Fruit fly (Drosophila melanogaster): Measurements from ENCODE around the gene Ipp.
A peak's percentile ranks its signal among the peaks of the same experiment; 100 is the strongest.

Gene Ipp

DNA sequence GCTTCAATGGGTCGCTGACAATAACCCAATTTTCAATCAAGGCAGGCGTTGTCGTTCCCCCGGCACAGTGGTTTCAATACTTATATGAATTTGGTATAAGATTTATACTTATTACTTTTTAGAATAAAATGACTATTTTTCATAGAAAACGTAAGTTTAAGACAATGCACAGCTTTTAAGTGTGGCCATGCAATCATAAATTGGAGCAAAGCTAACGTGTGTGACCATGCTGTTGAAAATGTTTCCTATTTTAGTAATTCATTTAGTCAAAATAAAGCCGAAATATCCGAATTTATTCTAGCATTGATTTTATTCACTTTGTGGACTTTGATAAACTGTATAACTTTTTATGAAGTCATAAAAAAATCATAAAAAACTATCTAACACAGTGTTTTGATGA is 28.1 kb downstream of the Ipp start (continued):
- TF ChIP-seq Ets65A (GFP tag) (no peak), Dp (GFP tag; optimal IDR thresholded peaks at IDR 0.05) (no peak), CG11085 (GFP tag; IDR thresholded peaks at IDR 0.05) (no peak), gsb (GFP tag; IDR thresholded peaks at IDR 0.05) (no peak), zf30C (GFP tag; optimal IDR thresholded peaks at IDR 0.05) (no peak), klu (GFP tag; IDR thresholded peaks at IDR 0.05) (no peak), knrl (GFP tag; IDR thresholded peaks at IDR 0.05; ENCODE audit: partially characterized antibody) (no peak), CG9437 (GFP tag; optimal IDR thresholded peaks at IDR 0.05) (peak; percentile 13), bowl (GFP tag; IDR thresholded peaks at IDR 0.05) (no peak), zfh2 (GFP tag; optimal IDR thresholded peaks at IDR 0.05) (no peak), ato (GFP tag; IDR thresholded peaks at IDR 0.05; ENCODE audit: partially characterized antibody) (no peak), tap (tag; optimal IDR thresholded peaks at IDR 0.05) (peak; percentile 11), Atf6 (GFP tag; IDR thresholded peaks at IDR 0.05) (no peak), Myb (GFP tag; optimal IDR thresholded peaks at IDR 0.05) (no peak), CHES-1-like (GFP tag; optimal IDR thresholded peaks at IDR 0.05) (no peak), CG6683 (GFP tag; optimal IDR thresholded peaks at IDR 0.05) (no peak), maf-S (GFP tag; optimal IDR thresholded peaks at IDR 0.05) (no peak), CG2889 (GFP tag; IDR thresholded peaks at IDR 0.05) (no peak), MBD-R2 (GFP tag; IDR thresholded peaks at IDR 0.05) (no peak), vnd (GFP tag; IDR thresholded peaks at IDR 0.05; ENCODE audit: partially characterized antibody) (no peak), Asciz (GFP tag; optimal IDR thresholded peaks at IDR 0.05) (peak; percentile 8), CG15269 (tag; optimal IDR thresholded peaks at IDR 0.05) (peak; percentile 1), stwl (tag; optimal IDR thresholded peaks at IDR 0.05) (peak; percentile 51), CG2875 (GFP tag; optimal IDR thresholded peaks at IDR 0.05) (no peak), CG11504 (tag; optimal IDR thresholded peaks at IDR 0.05) (peak; percentile 60), CG14965 (GFP tag; optimal IDR thresholded peaks at IDR 0.05; ENCODE audit: borderline replicate concordance) (no peak), HLH4C (GFP tag; IDR thresholded peaks at IDR 0.05; ENCODE audit: partially characterized antibody) (no peak), MESR4 (GFP tag; optimal IDR thresholded peaks at IDR 0.05) (no peak), CG6272 (GFP tag; IDR thresholded peaks at IDR 0.05) (no peak), br (optimal IDR thresholded peaks at IDR 0.05) (no peak), ind (GFP tag; optimal IDR thresholded peaks at IDR 0.05) (no peak), dmrt11E (tag; optimal IDR thresholded peaks at IDR 0.05) (no peak), CG17568 (GFP tag; optimal IDR thresholded peaks at IDR 0.05) (peak; percentile 0), Adf1 (GFP tag; IDR thresholded peaks at IDR 0.05) (no peak), nerfin-1 (tag; optimal IDR thresholded peaks at IDR 0.05) (no peak), Taf1 (GFP tag; IDR thresholded peaks at IDR 0.05) (no peak), Ptx1 (GFP tag; IDR thresholded peaks at IDR 0.05) (peak; percentile 30; the same call in 1 of the 2 replicates), TFAM (GFP tag; optimal IDR thresholded peaks at IDR 0.05) (no peak), BtbVII (GFP tag; optimal IDR thresholded peaks at IDR 0.05) (peak; percentile 7), CG7963 (GFP tag; IDR thresholded peaks at IDR 0.05; ENCODE audit: partially characterized antibody) (no peak), ham (GFP tag; IDR thresholded peaks at IDR 0.05) (no peak), Lhr (GFP tag; optimal IDR thresholded peaks at IDR 0.05) (no peak), Doc2 (GFP tag; IDR thresholded peaks at IDR 0.05) (no peak), CG17829 (tag; optimal IDR thresholded peaks at IDR 0.05) (no peak), fd64A (GFP tag; optimal IDR thresholded peaks at IDR 0.05) (no peak), abd-A (tag; optimal IDR thresholded peaks at IDR 0.05) (no peak), CG31441 (GFP tag; IDR thresholded peaks at IDR 0.05) (peak; percentile 26; the same call in 1 of the 2 replicates), slou (GFP tag; optimal IDR thresholded peaks at IDR 0.05) (no peak), NFAT (GFP tag; IDR thresholded peaks at IDR 0.05) (no peak), Lim3 (GFP tag; IDR thresholded peaks at IDR 0.05) (no peak), Fer2 (tag; optimal IDR thresholded peaks at IDR 0.05) (no peak), bsh (GFP tag; optimal IDR thresholded peaks at IDR 0.05) (no peak)
